Worm (Caenorhabditis elegans) whole organism, early embryonic: ENCODE measurements around the gene Y11D7A.19.
"Not testable (repeated sequence)": the region's sequence is repeated elsewhere in the genome, so short reads cannot be mapped to it uniquely, and the experiment has no call there.

Experiments used
- F13C5.2 ChIP-seq: sonication (generic microtip); optimal IDR thresholded peaks from 2 replicates; lab custom pipeline; 2017; ENCODE audit warnings: mild to moderate bottlenecking, missing genetic modification characterization, inconsistent platforms, missing compliant biosample characterization
- aly-1 ChIP-seq: sonication (generic microtip); optimal IDR thresholded peaks from 2 replicates; lab custom pipeline; 2016; ENCODE audit warnings: missing genetic modification characterization, missing compliant biosample characterization
- ama-1 ChIP-seq: fragments of 150-350 bp; optimal IDR thresholded peaks from 2 replicates; lab custom pipeline; 2014
- ceh-13 ChIP-seq: fragments of 200-800 bp; sonication (Bioruptor generic); optimal IDR thresholded peaks from 2 replicates; lab custom pipeline; 2018; ENCODE audit warnings: mild to moderate bottlenecking, missing genetic modification characterization, missing compliant biosample characterization
- hmbx-1 ChIP-seq: sonication (generic microtip); optimal IDR thresholded peaks from 2 replicates; lab custom pipeline; 2016; ENCODE audit warnings: mild to moderate bottlenecking, missing genetic modification characterization, missing compliant biosample characterization
- hmg-4 ChIP-seq: fragments of 200-800 bp; sonication (Bioruptor generic); optimal IDR thresholded peaks from 2 replicates; lab custom pipeline; 2018; ENCODE audit warnings: mild to moderate bottlenecking, missing genetic modification characterization, missing compliant biosample characterization
- hnd-1 ChIP-seq: sonication (generic microtip); optimal IDR thresholded peaks from 2 replicates; lab custom pipeline; 2016; ENCODE audit warnings: missing genetic modification characterization, missing compliant biosample characterization
- sea-1 ChIP-seq: fragments of 200-800 bp; sonication (Bioruptor generic); conservative IDR thresholded peaks from 2 replicates; pipeline ENCODE4 v1.3.6; 2022; ENCODE audit warnings: missing genetic modification characterization, missing compliant biosample characterization
- tbx-11 ChIP-seq: fragments of 200-800 bp; sonication (Bioruptor generic); IDR thresholded peaks from 2 replicates; pipeline ENCODE4 v1.3.6; 2022; ENCODE audit warnings: missing genetic modification characterization, missing compliant biosample characterization
- tbx-37 ChIP-seq: fragments of 200-800 bp; sonication (Bioruptor generic); conservative IDR thresholded peaks from 2 replicates; pipeline ENCODE4 v1.3.6; 2022; ENCODE audit warnings: missing genetic modification reagents, missing genetic modification characterization, missing compliant biosample characterization

DNA sequence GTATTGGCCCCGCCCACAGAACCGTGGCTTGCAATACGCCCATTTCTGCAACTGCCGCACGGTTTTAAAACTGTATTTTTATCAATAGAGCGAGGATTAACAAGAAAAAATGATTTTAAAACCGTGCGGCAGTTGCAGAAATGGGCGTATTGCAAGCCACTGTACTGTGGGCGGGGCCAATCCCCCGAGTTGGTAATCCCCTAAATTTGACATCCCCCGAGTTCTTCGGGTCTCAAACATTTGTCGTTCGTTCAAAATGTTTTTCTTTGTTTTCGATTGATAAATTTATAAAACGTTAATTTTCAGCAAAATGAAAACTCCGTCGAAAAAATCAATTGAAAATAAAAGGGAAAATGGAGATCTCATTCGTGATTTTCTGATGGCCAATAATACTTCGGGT, 17.1 kb downstream of the Y11D7A.19 start, which contains the start of gene Y11D7A.7:
- TF ChIP-seq aly-1 (tag; lab: Kevin White, UChicago); hmg-4; hnd-1; sea-1; ama-1 (lab: Kevin White, UChicago); hmbx-1; ceh-13 (GFP tag; lab: Kevin White, UChicago); tbx-37; tbx-11 (GFP tag; lab: Robert Waterston, UW); F13C5.2 (tag; lab: Kevin White, UChicago): not testable (repeated sequence)
